Fruit fly (Drosophila melanogaster): Measurements from ENCODE around the gene Wnt5.
A peak's percentile ranks its signal among the peaks of the same experiment; 100 is the strongest.

The Wnt5 gene

DNA sequence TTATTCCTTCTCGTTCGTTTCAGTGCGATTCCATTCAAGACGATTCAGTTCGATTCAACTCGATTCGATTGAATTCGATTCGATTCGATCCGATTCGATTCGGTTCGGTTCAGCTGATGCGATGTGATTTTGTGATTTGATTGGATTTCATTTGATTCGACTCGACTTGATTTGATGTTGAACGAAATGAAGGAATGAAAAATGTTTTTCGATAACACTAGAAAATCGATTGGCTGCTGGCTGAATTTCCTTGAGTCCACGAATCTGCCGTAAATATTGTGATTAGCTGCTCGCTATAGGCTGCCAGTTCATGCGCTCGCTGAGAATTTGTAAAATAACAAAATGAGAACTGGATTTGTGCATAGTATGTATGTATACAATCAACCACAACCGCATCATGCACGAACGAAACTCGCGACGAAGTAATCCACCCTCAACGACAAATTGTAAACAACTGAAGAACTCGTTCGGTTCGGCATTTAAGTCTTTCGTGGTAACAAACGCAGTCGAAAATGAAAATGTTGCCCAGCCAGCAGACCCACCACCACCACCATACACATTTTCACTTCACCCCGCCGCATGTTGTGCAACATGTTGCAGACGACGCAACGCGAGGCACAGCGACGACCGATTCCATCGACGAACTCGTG, at the start of gene Wnt5 (continued):
- no peak for TF ChIP-seq cwo (GFP tag; optimal IDR thresholded peaks at IDR 0.05)
- TF ChIP-seq CG11093 (GFP tag; IDR thresholded peaks at IDR 0.05), result no peak
- no peak for TF ChIP-seq z (GFP tag; IDR thresholded peaks at IDR 0.05)
- no peak for TF ChIP-seq Atf6 (GFP tag; IDR thresholded peaks at IDR 0.05)
- peak; percentile 65 for TF ChIP-seq crol (GFP tag; IDR thresholded peaks at IDR 0.05)
- TF ChIP-seq ATbp (GFP tag; optimal IDR thresholded peaks at IDR 0.05), result no peak
- no peak for TF ChIP-seq CG17568 (GFP tag; optimal IDR thresholded peaks at IDR 0.05)
- no peak for TF ChIP-seq CG31365 (tag; optimal IDR thresholded peaks at IDR 0.05)
- TF ChIP-seq CG32532 (GFP tag; IDR thresholded peaks at IDR 0.05), result no peak
- TF ChIP-seq Tbp (GFP tag; optimal IDR thresholded peaks at IDR 0.05), result no peak
- no peak for TF ChIP-seq CG11696 (GFP tag; IDR thresholded peaks at IDR 0.05)
- no peak for TF ChIP-seq CG1832 (GFP tag; optimal IDR thresholded peaks at IDR 0.05)
- no peak for TF ChIP-seq az2 (GFP tag; optimal IDR thresholded peaks at IDR 0.05)
- no peak for TF ChIP-seq ranshi (GFP tag; IDR thresholded peaks at IDR 0.05)
- no peak for TF ChIP-seq danr (GFP tag; IDR thresholded peaks at IDR 0.05)
- no peak for TF ChIP-seq CG1647 (GFP tag; optimal IDR thresholded peaks at IDR 0.05)
- TF ChIP-seq ap (GFP tag; IDR thresholded peaks at IDR 0.05), result no peak
- no peak for TF ChIP-seq usp (GFP tag; optimal IDR thresholded peaks at IDR 0.05)
- TF ChIP-seq CG10274 (GFP tag; optimal IDR thresholded peaks at IDR 0.05), result no peak
- no peak for TF ChIP-seq CG4404 (GFP tag; IDR thresholded peaks at IDR 0.05)
- no peak for TF ChIP-seq bcd (GFP tag; optimal IDR thresholded peaks at IDR 0.05)
- TF ChIP-seq wor (GFP tag; IDR thresholded peaks at IDR 0.05), result no peak
- peak; percentile 38 for TF ChIP-seq CG17385 (GFP tag; optimal IDR thresholded peaks at IDR 0.05)
- TF ChIP-seq CG9817 (tag; optimal IDR thresholded peaks at IDR 0.05), result no peak
- TF ChIP-seq Sin3A (optimal IDR thresholded peaks at IDR 0.05), result no peak
- no peak for TF ChIP-seq CG7357 (GFP tag; IDR thresholded peaks at IDR 0.05)
- TF ChIP-seq Mrtf (GFP tag; IDR thresholded peaks at IDR 0.05), result no peak
- TF ChIP-seq trem (tag; optimal IDR thresholded peaks at IDR 0.05), result peak; percentile 29
- peak; percentile 47 for TF ChIP-seq kni (GFP tag; optimal IDR thresholded peaks at IDR 0.05)
- no peak for TF ChIP-seq unc-4 (GFP tag; IDR thresholded peaks at IDR 0.05; ENCODE audit: partially characterized antibody)
- TF ChIP-seq Ada2b (GFP tag; IDR thresholded peaks at IDR 0.05), result no peak
- TF ChIP-seq CG7987 (GFP tag; optimal IDR thresholded peaks at IDR 0.05), result no peak
- no peak for TF ChIP-seq CG6175 (GFP tag; IDR thresholded peaks at IDR 0.05)
- no peak for TF ChIP-seq kah (GFP tag; optimal IDR thresholded peaks at IDR 0.05)
- TF ChIP-seq otp (GFP tag; IDR thresholded peaks at IDR 0.05), result no peak
- TF ChIP-seq Hr3 (GFP tag; optimal IDR thresholded peaks at IDR 0.05), result no peak
- no peak for TF ChIP-seq CG34376 (GFP tag; optimal IDR thresholded peaks at IDR 0.05)
- TF ChIP-seq Trl (optimal IDR thresholded peaks at IDR 0.05), result no peak
- no peak for TF ChIP-seq Trl (GFP tag; optimal IDR thresholded peaks at IDR 0.05)
- TF ChIP-seq CG2889 (GFP tag; IDR thresholded peaks at IDR 0.05), result no peak
- peak; percentile 100 for TF ChIP-seq CG11504 (tag; optimal IDR thresholded peaks at IDR 0.05)
- no peak for TF ChIP-seq pb (GFP tag; optimal IDR thresholded peaks at IDR 0.05)
- no peak for TF ChIP-seq slp2 (GFP tag; optimal IDR thresholded peaks at IDR 0.05)
- TF ChIP-seq CG6654 (GFP tag; optimal IDR thresholded peaks at IDR 0.05), result no peak
- no peak for TF ChIP-seq btn (GFP tag; optimal IDR thresholded peaks at IDR 0.05)
- no peak for TF ChIP-seq Myb (GFP tag; optimal IDR thresholded peaks at IDR 0.05)
- TF ChIP-seq CG12299 (tag; optimal IDR thresholded peaks at IDR 0.05), result no peak
- TF ChIP-seq Bgb (GFP tag; IDR thresholded peaks at IDR 0.05; ENCODE audit: partially characterized antibody), result peak; percentile 45
- TF ChIP-seq CG8924 (tag; optimal IDR thresholded peaks at IDR 0.05), result peak; percentile 66
- TF ChIP-seq jigr1 (GFP tag; IDR thresholded peaks at IDR 0.05), result no peak
- TF ChIP-seq CG6813 (GFP tag; optimal IDR thresholded peaks at IDR 0.05), result no peak
- TF ChIP-seq HLH4C (GFP tag; IDR thresholded peaks at IDR 0.05; ENCODE audit: partially characterized antibody), result peak; percentile 23; the same call in 1 of the 3 replicates

Data from whole organism, embryonic.